Worm (Caenorhabditis elegans) whole organism, L4 larva: Measurements from ENCODE around the gene nhr-39.

Experiments
- F10B5.3 ChIP-seq: sonication (generic microtip); optimal IDR thresholded peaks from 2 replicates; lab custom pipeline; 2016; ENCODE audit warnings: mild to moderate bottlenecking, missing genetic modification characterization, missing compliant biosample characterization
- F37D6.2 ChIP-seq: sonication (generic microtip); optimal IDR thresholded peaks from 2 replicates; lab custom pipeline; 2016; ENCODE audit warnings: mild to moderate bottlenecking, missing genetic modification characterization, missing compliant biosample characterization
- R02D3.7 ChIP-seq: fragments of 150-350 bp; sonication (generic microtip); optimal IDR thresholded peaks from 3 replicates; lab custom pipeline; 2014; ENCODE audit warnings: missing biosample characterization, missing genetic modification characterization
- T20F7.1 ChIP-seq: fragments of 200-800 bp; sonication (Bioruptor generic); optimal IDR thresholded peaks from 2 replicates; lab custom pipeline; 2018; ENCODE audit warnings: mild to moderate bottlenecking, missing genetic modification characterization, missing compliant biosample characterization
- Y48G9A.11 ChIP-seq: fragments of 200-800 bp; sonication (Bioruptor generic); IDR thresholded peaks from 2 replicates; pipeline ENCODE4 v1.3.6; 2022; ENCODE audit warnings: missing genetic modification reagents, missing genetic modification characterization, missing compliant biosample characterization
- Y75B8A.6 ChIP-seq: fragments of 200-800 bp; sonication (Bioruptor generic); IDR thresholded peaks from 2 replicates; pipeline ENCODE4 v1.3.6; 2022; ENCODE audit warnings: missing genetic modification reagents, missing genetic modification characterization, missing compliant biosample characterization
- aha-1 ChIP-seq: fragments of 150-350 bp; peaks from one replicate; lab custom pipeline; 2014; ENCODE audit warnings: missing biosample characterization, missing genetic modification characterization
- ama-1 ChIP-seq: fragments of 150-350 bp; optimal IDR thresholded peaks from 2 replicates; lab custom pipeline; 2014; ENCODE audit warnings: inconsistent platforms, mixed read lengths
- arid-1 ChIP-seq: fragments of 200-800 bp; sonication (Bioruptor generic); conservative IDR thresholded peaks from 2 replicates; pipeline ENCODE4 v1.3.6; 2022; ENCODE audit warnings: missing genetic modification reagents, missing genetic modification characterization, missing compliant biosample characterization
- attf-4 ChIP-seq: sonication (generic microtip); optimal IDR thresholded peaks from 3 replicates; lab custom pipeline; 2017; ENCODE audit warnings: missing biosample characterization, missing genetic modification characterization
- ceh-20 ChIP-seq: fragments of 200-800 bp; sonication (Bioruptor generic); IDR thresholded peaks from 2 replicates; pipeline ENCODE4 v1.3.6; 2022; ENCODE audit warnings: missing genetic modification reagents, missing genetic modification characterization, missing compliant biosample characterization
- ceh-28 ChIP-seq: fragments of 150-350 bp; optimal IDR thresholded peaks from 2 replicates; lab custom pipeline; 2014; ENCODE audit warnings: missing biosample characterization, missing genetic modification reagents, missing genetic modification characterization
- daf-16 ChIP-seq, 3 experiments: sonication (generic microtip); optimal IDR thresholded peaks; 2 replicates each; lab custom pipeline; 2016 to 2017; ENCODE audit warnings: missing genetic modification characterization in 3 of 3, missing genetic modification reagents in 3 of 3, mild to moderate bottlenecking in 2 of 3, missing compliant biosample characterization in 2 of 3, missing biosample characterization in 1 of 3, moderate library complexity in 1 of 3
- dpl-1 ChIP-seq: fragments of 150-350 bp; optimal IDR thresholded peaks from 2 replicates; lab custom pipeline; 2014; ENCODE audit warnings: missing biosample characterization, missing genetic modification reagents, missing genetic modification characterization
- dve-1 ChIP-seq: sonication (generic microtip); optimal IDR thresholded peaks from 2 replicates; lab custom pipeline; 2017; ENCODE audit warnings: antibody characterized with exemption, mild to moderate bottlenecking, missing genetic modification characterization, missing compliant biosample characterization; ENCODE audit not compliant: insufficient read depth
- egl-43 ChIP-seq: fragments of 200-800 bp; sonication (Bioruptor generic); IDR thresholded peaks from 2 replicates; pipeline ENCODE4 v1.3.6; 2022; ENCODE audit warnings: missing genetic modification reagents, missing genetic modification characterization, missing compliant biosample characterization
- fkh-10 ChIP-seq: fragments of 150-350 bp; optimal IDR thresholded peaks from 2 replicates; lab custom pipeline; 2014; ENCODE audit warnings: missing biosample characterization, missing genetic modification reagents, missing genetic modification characterization
- gei-8 ChIP-seq: fragments of 200-800 bp; sonication (Bioruptor generic); optimal IDR thresholded peaks from 2 replicates; lab custom pipeline; 2018; ENCODE audit warnings: mild to moderate bottlenecking, missing genetic modification characterization, missing compliant biosample characterization
- hif-1 ChIP-seq, 2 experiments: sonication (generic microtip); optimal IDR thresholded peaks; 2 replicates each; lab custom pipeline; 2016 to 2017; ENCODE audit warnings: missing compliant biosample characterization in 2 of 2, missing genetic modification characterization in 2 of 2, missing genetic modification reagents in 2 of 2, missing genotype in 2 of 2, mild to moderate bottlenecking in 1 of 2
- hlh-30 ChIP-seq: sonication (generic microtip); optimal IDR thresholded peaks from 2 replicates; lab custom pipeline; 2017; ENCODE audit warnings: antibody characterized with exemption, mild to moderate bottlenecking, missing genetic modification characterization, missing compliant biosample characterization; ENCODE audit not compliant: insufficient read depth
- hmg-1.1 ChIP-seq: fragments of 200-800 bp; sonication (Bioruptor generic); IDR thresholded peaks from 2 replicates; pipeline ENCODE4 v1.3.6; 2022; ENCODE audit warnings: missing genetic modification reagents, missing genetic modification characterization, missing compliant biosample characterization
- jun-1 ChIP-seq: fragments of 150-350 bp; optimal IDR thresholded peaks from 2 replicates; lab custom pipeline; 2014; ENCODE audit warnings: missing biosample characterization, missing genetic modification reagents, missing genetic modification characterization
- lin-1 ChIP-seq: fragments of 200-800 bp; sonication (Bioruptor generic); IDR thresholded peaks from 2 replicates; pipeline ENCODE4 v1.3.6; 2022; ENCODE audit warnings: missing genetic modification reagents, missing genetic modification characterization, missing compliant biosample characterization
- lin-15B ChIP-seq: fragments of 150-350 bp; sonication (generic microtip); optimal IDR thresholded peaks from 3 replicates; lab custom pipeline; 2014; ENCODE audit warnings: missing biosample characterization, missing genetic modification characterization
- mdl-1 ChIP-seq, 2 experiments: fragments of 150-350 bp in 1 of 2; sonication (generic microtip) in 1 of 2; optimal IDR thresholded peaks; 2 replicates each; lab custom pipeline; 2014 to 2017; ENCODE audit warnings: missing biosample characterization in 2 of 2, missing genetic modification characterization in 2 of 2
- mdt-29 ChIP-seq: fragments of 200-800 bp; sonication (Bioruptor generic); IDR thresholded peaks from 2 replicates; pipeline ENCODE4 v1.3.6; 2022; ENCODE audit warnings: missing genetic modification reagents, missing genetic modification characterization, missing compliant biosample characterization
- nhr-28 ChIP-seq: fragments of 150-350 bp; optimal IDR thresholded peaks from 2 replicates; lab custom pipeline; 2014; ENCODE audit warnings: missing biosample characterization, missing genetic modification characterization
- nhr-6 ChIP-seq: fragments of 150-350 bp; optimal IDR thresholded peaks from 2 replicates; lab custom pipeline; 2014; ENCODE audit warnings: missing biosample characterization, missing genetic modification characterization
- pqm-1 ChIP-seq: sonication (generic microtip); optimal IDR thresholded peaks from 2 replicates; lab custom pipeline; 2017; ENCODE audit warnings: missing biosample characterization, missing genetic modification characterization
- rbr-2 ChIP-seq: sonication (generic microtip); optimal IDR thresholded peaks from 2 replicates; lab custom pipeline; 2016; ENCODE audit warnings: missing genotype, missing genetic modification characterization, missing compliant biosample characterization
- snpc-4 ChIP-seq: fragments of 150-350 bp; optimal IDR thresholded peaks from 2 replicates; lab custom pipeline; 2014; ENCODE audit warnings: missing biosample characterization, missing genetic modification characterization
- spr-1 ChIP-seq: sonication (generic microtip); optimal IDR thresholded peaks from 2 replicates; lab custom pipeline; 2016; ENCODE audit warnings: mild to moderate bottlenecking, missing genetic modification characterization, missing compliant biosample characterization
- unc-130 ChIP-seq: sonication (generic microtip); optimal IDR thresholded peaks from 2 replicates; lab custom pipeline; 2016; ENCODE audit warnings: missing genetic modification reagents, missing genetic modification characterization, missing compliant biosample characterization
- unc-62 ChIP-seq, 3 experiments: fragments of 150-350 bp in 1 of 3; sonication (generic microtip); optimal IDR thresholded peaks in 2 of 3; peaks in 1 of 3; 1 replicate in 1 of 3; 2 replicates in 2 of 3; lab custom pipeline; 2014 to 2017; ENCODE audit warnings: missing biosample characterization in 3 of 3, missing genetic modification characterization in 3 of 3, missing genetic modification reagents in 3 of 3, missing genotype in 1 of 3
- zag-1 ChIP-seq: fragments of 150-350 bp; optimal IDR thresholded peaks from 2 replicates; lab custom pipeline; 2014; ENCODE audit warnings: missing biosample characterization, missing genetic modification characterization

nhr-39 gene

DNA sequence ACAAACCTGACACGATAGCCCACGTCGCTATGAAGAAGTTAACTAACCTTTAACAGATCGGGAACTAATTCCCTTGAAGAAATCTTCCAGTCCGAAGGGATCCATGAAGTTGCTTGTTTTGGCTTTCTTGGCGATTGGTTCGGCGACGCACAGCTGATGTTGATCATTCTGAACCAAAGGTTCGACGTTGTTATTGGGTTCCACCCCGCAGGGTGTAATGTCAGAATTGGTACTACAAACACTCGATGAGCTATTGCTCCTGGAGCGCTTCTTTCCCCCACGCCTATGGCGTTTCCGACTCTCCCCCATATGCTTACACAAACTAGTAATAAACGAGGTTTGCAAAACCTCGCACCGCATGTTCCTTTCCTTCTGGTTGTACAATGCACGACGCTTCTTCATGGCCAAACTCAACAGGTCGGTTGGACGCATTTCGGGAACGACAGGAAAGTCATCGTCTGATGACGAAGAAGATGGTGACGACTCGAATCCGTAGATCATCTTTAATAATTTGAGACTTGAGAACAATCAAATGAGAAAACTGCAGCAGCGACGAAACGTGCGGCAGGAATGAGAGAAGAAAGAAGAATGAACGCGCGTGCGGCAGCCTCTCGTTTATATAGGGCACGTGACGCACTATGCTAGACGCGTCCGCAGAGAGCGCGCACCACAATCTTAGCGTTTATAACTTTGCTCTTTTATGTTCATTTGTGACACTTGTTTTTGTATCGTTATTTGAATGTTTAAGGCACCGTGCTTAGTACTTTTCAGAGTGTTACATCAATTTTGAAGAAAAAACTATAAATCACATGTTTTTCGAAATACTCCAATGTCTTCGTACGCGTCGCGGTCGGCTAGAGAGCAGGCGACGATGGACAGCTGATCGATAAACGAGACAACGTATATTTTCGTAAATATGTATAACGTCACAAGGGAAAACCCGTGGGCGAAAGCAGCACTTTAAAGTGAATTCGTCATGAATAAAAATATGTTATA, 40.8 kb downstream of the nhr-39 start, which contains the start of gene tos-1 (continued):
- TF ChIP-seq jun-1 (tag; lab: Kevin White, UChicago) (peak; percentile 94), R02D3.7 (tag; lab: Kevin White, UChicago) (no peak), nhr-6 (peak; percentile 95), F10B5.3 (tag; lab: Kevin White, UChicago) (peak; percentile 53), arid-1 (peak; percentile 61), unc-62 (GFP tag; optimal IDR thresholded peaks at IDR 0.05 in 1 of 2; lab: Kevin White, UChicago) (peak; percentile 37 to 100), unc-62 (tag; optimal IDR thresholded peaks at IDR 0.05; lab: Kevin White, UChicago) (peak; percentile 70), hif-1 (tag; optimal IDR thresholded peaks at IDR 0.05; lab: Kevin White, UChicago) (peak; percentile 92 to 96), ceh-20 (GFP tag; lab: Robert Waterston, UW) (peak; percentile 100), hmg-1.1 (GFP tag; lab: Robert Waterston, UW) (peak; percentile 98), lin-1 (GFP tag; lab: Robert Waterston, UW) (peak; percentile 74), zag-1 (peak; percentile 82), dpl-1 (GFP tag; lab: Kevin White, UChicago) (peak; percentile 84), fkh-10 (GFP tag; lab: Kevin White, UChicago) (peak; percentile 98), pqm-1 (tag; lab: Kevin White, UChicago) (peak; percentile 19), ceh-28 (tag; lab: Kevin White, UChicago) (peak; percentile 84)
- TF ChIP-seq, all 104 proteins: peak for 83

DNA sequence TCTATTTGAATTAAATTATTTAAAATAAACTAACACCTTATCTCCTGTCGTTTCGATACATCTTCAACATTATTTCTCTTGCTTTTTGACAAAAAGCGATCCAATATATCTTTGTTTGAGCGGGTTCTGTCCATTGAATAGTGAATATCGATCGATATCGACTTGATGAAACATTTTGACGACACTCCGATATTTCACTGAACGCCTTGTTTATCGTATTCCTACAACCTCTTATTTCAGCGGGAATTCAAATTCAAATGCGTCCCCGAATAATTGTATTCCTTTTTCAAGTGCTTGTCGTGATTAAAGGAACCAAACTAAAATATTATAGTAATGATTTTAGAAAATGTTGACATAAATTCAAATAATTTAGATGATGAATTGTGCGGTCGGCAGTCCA, 43.7 kb downstream of the nhr-39 start, which contains the start of the genes K07B1.7 and try-5:
Gene K07B1.7, minus strand, starts transcription at position 159 of the 400 bp plus-strand sequence.
Gene try-5, plus strand, starts transcription at position 241 of the 400 bp plus-strand sequence.
- no peak for TF ChIP-seq gei-8 (GFP tag; lab: Kevin White, UChicago)
- TF ChIP-seq unc-130: no peak
- no peak for TF ChIP-seq Y75B8A.6
- TF ChIP-seq attf-4 (tag; lab: Kevin White, UChicago): no peak
- no peak for TF ChIP-seq daf-16 (GFP tag; optimal IDR thresholded peaks at IDR 0.05; lab: Kevin White, UChicago)
- TF ChIP-seq daf-16 (tag; optimal IDR thresholded peaks at IDR 0.05; lab: Kevin White, UChicago): peak; percentile 37
- peak; percentile 23 for TF ChIP-seq rbr-2 (tag; lab: Kevin White, UChicago)
- TF ChIP-seq hmg-1.1 (GFP tag; lab: Robert Waterston, UW): 0 out of 2 replicates have a peak, but pooled peaks have one; percentile 21
- TF ChIP-seq fkh-10 (GFP tag; lab: Kevin White, UChicago): no peak
- TF ChIP-seq ceh-28 (tag; lab: Kevin White, UChicago): peak; percentile 69
- TF ChIP-seq aha-1 (tag; lab: Kevin White, UChicago): peak; percentile 10
- TF ChIP-seq ama-1 (lab: Kevin White, UChicago): no peak
- no peak for TF ChIP-seq spr-1 (tag; lab: Kevin White, UChicago)
- TF ChIP-seq mdl-1 (tag; optimal IDR thresholded peaks at IDR 0.05; lab: Kevin White, UChicago): no peak
- TF ChIP-seq T20F7.1 (GFP tag; lab: Kevin White, UChicago): peak; percentile 97
- TF ChIP-seq F37D6.2: no peak
- peak; percentile 95 for TF ChIP-seq dpl-1 (GFP tag; lab: Kevin White, UChicago)
- no peak for TF ChIP-seq snpc-4 (tag; lab: Kevin White, UChicago)
- peak; percentile 30 for TF ChIP-seq dve-1 (tag; lab: Kevin White, UChicago)
- peak; percentile 60 for TF ChIP-seq hlh-30 (tag; lab: Kevin White, UChicago)
- no peak for TF ChIP-seq mdt-29 (GFP tag; lab: Robert Waterston, UW)
- peak; percentile 29 for TF ChIP-seq nhr-28 (tag; lab: Kevin White, UChicago)
- no peak for TF ChIP-seq egl-43
- TF ChIP-seq lin-15B (tag; lab: Kevin White, UChicago): no peak
- no peak for TF ChIP-seq F10B5.3 (tag; lab: Kevin White, UChicago)
- peak; percentile 93 for TF ChIP-seq Y48G9A.11 (GFP tag; lab: Robert Waterston, UW)
- peak; percentile 27 for TF ChIP-seq nhr-6
- TF ChIP-seq R02D3.7 (tag; lab: Kevin White, UChicago): peak; percentile 83
